Worm (Caenorhabditis elegans): Measurements from ENCODE around the gene dop-1.

dop-1 gene

DNA sequence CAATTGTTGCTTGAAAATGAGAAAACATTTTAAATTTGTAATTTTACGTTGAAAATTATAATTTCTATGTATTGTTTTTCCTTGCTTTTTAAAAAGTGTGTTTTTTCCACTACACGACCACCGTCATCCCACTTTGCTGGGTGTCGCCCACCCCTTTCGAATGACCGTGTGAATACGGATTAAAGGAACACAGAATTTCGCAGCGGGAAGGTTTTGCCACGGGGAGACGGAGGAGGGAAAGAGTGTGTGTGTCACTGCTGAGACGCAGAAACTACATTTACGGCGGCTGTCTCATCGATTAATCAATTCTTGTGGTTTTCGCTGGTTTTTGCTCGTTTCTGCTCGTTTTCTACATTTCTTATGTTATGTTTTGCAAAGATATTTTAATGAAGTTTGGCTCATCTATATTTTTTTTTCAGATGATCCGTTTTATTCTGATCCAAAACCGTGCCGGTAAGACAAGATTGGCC is 39.2 kb upstream of the dop-1 start, which contains the start of gene aps-2 (continued):
- TF ChIP-seq lir-3 (tag; optimal IDR thresholded peaks at IDR 0.05; ENCODE audit: poor library complexity) (no peak), isw-1 (GFP tag; IDR thresholded peaks at IDR 0.05) (no peak), nhr-12 (tag; optimal IDR thresholded peaks at IDR 0.05) (no peak), nhr-76 (tag; optimal IDR thresholded peaks at IDR 0.05) (no peak), pqm-1 (tag; optimal IDR thresholded peaks at IDR 0.05) (no peak), ztf-4 (tag; optimal IDR thresholded peaks at IDR 0.05) (no peak), ceh-88 (GFP tag; IDR thresholded peaks at IDR 0.05) (no peak), vab-15 (tag; optimal IDR thresholded peaks at IDR 0.05) (no peak), ceh-63 (GFP tag; optimal IDR thresholded peaks at IDR 0.05) (no peak), grh-1 (GFP tag; IDR thresholded peaks at IDR 0.05) (no peak), aha-1 (tag; optimal IDR thresholded peaks at IDR 0.05) (no peak), dpl-1 (GFP tag; optimal IDR thresholded peaks at IDR 0.05) (peak; percentile 28 to 49 (median 47)), C34B4.2 (tag; optimal IDR thresholded peaks at IDR 0.05) (no peak), nhr-237 (tag; optimal IDR thresholded peaks at IDR 0.05) (no peak), nhr-84 (tag; optimal IDR thresholded peaks at IDR 0.05) (no peak), unc-30 (tag; optimal IDR thresholded peaks at IDR 0.05) (no peak), fkh-10 (GFP tag; optimal IDR thresholded peaks at IDR 0.05) (peak; percentile 39), xbp-1 (tag; optimal IDR thresholded peaks at IDR 0.05) (peak; percentile 71), aly-2 (tag; optimal IDR thresholded peaks at IDR 0.05) (no peak), blmp-1 (tag; optimal IDR thresholded peaks at IDR 0.05) (peak; percentile 22), tlp-1 (tag; optimal IDR thresholded peaks at IDR 0.05) (no peak), sox-4 (tag; optimal IDR thresholded peaks at IDR 0.05) (no peak), fkh-4 (tag; optimal IDR thresholded peaks at IDR 0.05; ENCODE audit: borderline replicate concordance) (no peak), hpl-2 (GFP tag; optimal IDR thresholded peaks at IDR 0.05) (no peak), mdl-1 (tag; optimal IDR thresholded peaks at IDR 0.05) (peak in 1 of 2 experiments; percentile 8), unc-98 (GFP tag; IDR thresholded peaks at IDR 0.05) (no peak), pax-3 (tag; optimal IDR thresholded peaks at IDR 0.05) (no peak), irx-1 (tag; optimal IDR thresholded peaks at IDR 0.05) (no peak), elt-3 (tag; optimal IDR thresholded peaks at IDR 0.05) (no peak), Y116A8C.19 (tag; optimal IDR thresholded peaks at IDR 0.05; ENCODE audit: borderline replicate concordance) (no peak), unc-130 (tag; optimal IDR thresholded peaks at IDR 0.05) (no peak), skn-1 (tag; optimal IDR thresholded peaks at IDR 0.05) (no peak)

DNA sequence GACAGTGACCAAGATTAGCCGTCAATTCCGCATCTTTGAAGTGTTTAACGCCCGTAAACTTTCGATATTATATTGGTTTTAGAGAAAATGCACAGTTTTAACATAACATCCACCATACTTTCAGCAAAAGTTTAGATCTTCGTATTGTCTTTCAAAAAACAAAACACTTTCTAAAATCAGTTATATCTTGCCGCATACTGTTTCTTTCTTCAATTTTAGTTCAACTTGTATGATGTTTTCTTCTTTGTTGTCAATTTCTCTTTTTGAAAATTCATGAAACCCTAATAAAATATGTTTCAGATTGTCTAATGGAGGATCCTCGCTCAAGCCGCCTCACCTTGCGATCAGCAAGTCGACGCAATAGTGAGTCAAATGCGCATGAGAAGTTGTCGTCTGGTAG is 35.2 kb upstream of the dop-1 start, which contains the start of gene F02E8.4:
F02E8.4 (plus strand) TSS at position 301 of the 400 bp plus-strand sequence.
- TF ChIP-seq fkh-4 (tag; optimal IDR thresholded peaks at IDR 0.05; ENCODE audit: borderline replicate concordance) = no peak
- peak; percentile 23 for TF ChIP-seq nhr-85 (tag)

DNA sequence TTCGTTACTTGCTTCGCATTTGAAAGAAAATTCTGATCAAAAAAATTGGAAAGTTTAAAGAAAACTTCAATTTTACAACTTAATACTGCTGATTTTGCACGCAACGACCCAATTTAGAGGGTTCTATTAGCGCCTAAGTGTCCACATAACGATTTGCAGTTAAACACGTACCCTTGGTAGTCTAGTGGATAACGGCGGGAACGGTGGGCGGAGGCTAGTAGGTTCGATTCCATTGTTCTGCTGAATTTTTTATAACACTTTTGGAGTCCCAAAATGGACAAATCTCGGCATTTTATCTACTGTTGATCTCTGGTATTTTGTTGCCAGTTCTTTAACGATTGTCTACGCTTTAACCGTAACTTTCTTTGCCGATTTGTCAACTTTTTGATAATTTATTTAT is 34.5 kb upstream of the dop-1 start:
- no peak for TF ChIP-seq ces-1 (GFP tag; optimal IDR thresholded peaks at IDR 0.05)
- no peak for TF ChIP-seq alr-1 (tag; optimal IDR thresholded peaks at IDR 0.05; ENCODE audit: borderline replicate concordance)
- TF ChIP-seq nhr-47 (tag; optimal IDR thresholded peaks at IDR 0.05) = no peak
- TF ChIP-seq ztf-4 (tag; optimal IDR thresholded peaks at IDR 0.05) = no peak
- no peak for TF ChIP-seq unc-130 (tag; optimal IDR thresholded peaks at IDR 0.05)
- TF ChIP-seq nhr-71 (tag; optimal IDR thresholded peaks at IDR 0.05) = no peak
- no peak for TF ChIP-seq zip-4 (GFP tag; optimal IDR thresholded peaks at IDR 0.05)
- TF ChIP-seq unc-30 (tag; optimal IDR thresholded peaks at IDR 0.05) = no peak
- TF ChIP-seq ceh-82 (tag; optimal IDR thresholded peaks at IDR 0.05) = no peak
- TF ChIP-seq hpl-2 (GFP tag; optimal IDR thresholded peaks at IDR 0.05) = no peak
- TF ChIP-seq elt-2 (tag; optimal IDR thresholded peaks at IDR 0.05) = no peak
- TF ChIP-seq sup-37 (GFP tag; optimal IDR thresholded peaks at IDR 0.05) = no peak
- TF ChIP-seq egl-13 (tag; optimal IDR thresholded peaks at IDR 0.05) = no peak
- TF ChIP-seq ets-5 (GFP tag; IDR thresholded peaks at IDR 0.05) = no peak
- no peak for TF ChIP-seq lsy-2 (tag; optimal IDR thresholded peaks at IDR 0.05)
- no peak for TF ChIP-seq fkh-10 (GFP tag; optimal IDR thresholded peaks at IDR 0.05)
- no peak for TF ChIP-seq fos-1 (tag; optimal IDR thresholded peaks at IDR 0.05)
- no peak for TF ChIP-seq rnt-1 (tag; optimal IDR thresholded peaks at IDR 0.05)
- TF ChIP-seq egl-27 (tag; optimal IDR thresholded peaks at IDR 0.05) = no peak
- TF ChIP-seq fkh-8 (tag; optimal IDR thresholded peaks at IDR 0.05) = no peak
